Worm (Caenorhabditis elegans): ENCODE results near the gene B0001.7.

Gene B0001.7

ce11 chrIV:12129204-12129603 is 24.8 kb downstream of the B0001.7 start, which contains the start of gene lin-24:
Gene lin-24 (plus strand): TSS chrIV:12129504.
- no peak for TF ChIP-seq C08G9.2 (tag; optimal IDR thresholded peaks at IDR 0.05)
- TF ChIP-seq hlh-6 (tag; optimal IDR thresholded peaks at IDR 0.05), result no peak
- TF ChIP-seq ttx-3 (tag; optimal IDR thresholded peaks at IDR 0.05), result no peak
- no peak for TF ChIP-seq eyg-1 (tag; optimal IDR thresholded peaks at IDR 0.05)
- no peak for TF ChIP-seq pqm-1 (tag; optimal IDR thresholded peaks at IDR 0.05)
- TF ChIP-seq F13H6.1 (tag; optimal IDR thresholded peaks at IDR 0.05), result no peak
- no peak for TF ChIP-seq ets-4 (tag; optimal IDR thresholded peaks at IDR 0.05)

ce11 chrIV:12128708-12129107 is 25.3 kb downstream of the B0001.7 start:
- TF ChIP-seq pha-2 (tag; optimal IDR thresholded peaks at IDR 0.05) (no peak), ceh-2 (tag; optimal IDR thresholded peaks at IDR 0.05) (no peak), hlh-15 (tag; optimal IDR thresholded peaks at IDR 0.05) (no peak), ztf-16 (tag; optimal IDR thresholded peaks at IDR 0.05) (no peak), sox-2 (GFP tag; IDR thresholded peaks at IDR 0.05) (no peak), ceh-30 (tag; optimal IDR thresholded peaks at IDR 0.05) (no peak), che-1 (tag; optimal IDR thresholded peaks at IDR 0.05) (no peak), ceh-34 (tag; optimal IDR thresholded peaks at IDR 0.05) (no peak), dve-1 (tag; optimal IDR thresholded peaks at IDR 0.05) (no peak), elt-4 (tag; optimal IDR thresholded peaks at IDR 0.05) (no peak), T23F11.4 (GFP tag; optimal IDR thresholded peaks at IDR 0.05) (no peak), ceh-22 (tag; optimal IDR thresholded peaks at IDR 0.05) (no peak), F13H6.1 (tag; optimal IDR thresholded peaks at IDR 0.05) (no peak), ceh-19 (GFP tag; optimal IDR thresholded peaks at IDR 0.05) (no peak), odd-2 (tag; optimal IDR thresholded peaks at IDR 0.05) (no peak)

ce11 chrIV:12127838-12128237 is 26.2 kb downstream of the B0001.7 start:
- TF ChIP-seq ceh-14 (tag; optimal IDR thresholded peaks at IDR 0.05), result no peak
- TF ChIP-seq nfya-1 (tag; optimal IDR thresholded peaks at IDR 0.05), result peak; percentile 10

- TF ChIP-seq unc-42 (tag; optimal IDR thresholded peaks at IDR 0.05) (peak; percentile 71), ceh-22 (tag; optimal IDR thresholded peaks at IDR 0.05) (no peak)
Measured at ce11 chrIV:12126740-12127472, 27.1 kb downstream of the B0001.7 start.

- TF ChIP-seq unc-42 (tag; optimal IDR thresholded peaks at IDR 0.05), result no peak
- TF ChIP-seq ceh-2 (tag; optimal IDR thresholded peaks at IDR 0.05), result no peak
Measured at ce11 chrIV:12124314-12125084, 29.5 kb downstream of the B0001.7 start, which contains the start of gene dhhc-6. Gene dhhc-6 (plus strand): TSS chrIV:12124952.

ce11 chrIV:12122874-12123664 is 31.0 kb downstream of the B0001.7 start, which contains the start of gene aly-3:
Gene aly-3 (plus strand): TSS chrIV:12123282.
- TF ChIP-seq nfya-1 (tag; optimal IDR thresholded peaks at IDR 0.05), result peak; percentile 11
- TF ChIP-seq sdc-2 (tag; optimal IDR thresholded peaks at IDR 0.05), result no peak
- TF ChIP-seq tbx-2 (tag; optimal IDR thresholded peaks at IDR 0.05), result peak; percentile 19

ce11 chrIV:12121076-12121475 is 33.0 kb downstream of the B0001.7 start, which contains the start of the genes ddb-1 and M18.6:
Gene ddb-1 (minus strand): TSS chrIV:12121165.
Gene M18.6 (plus strand): TSS chrIV:12121310.
- TF ChIP-seq nfya-1 (tag; optimal IDR thresholded peaks at IDR 0.05), result peak; percentile 26
- no peak for TF ChIP-seq syd-9 (tag; optimal IDR thresholded peaks at IDR 0.05)
